Worm (Caenorhabditis elegans) whole organism, mixed stage, embryonic: Measurements from ENCODE around the gene droe-8.

Source experiments
- ces-1 ChIP-seq: fragments of 150-350 bp; optimal IDR thresholded peaks from 2 replicates; lab custom pipeline; 2014; ENCODE audit warnings: missing biosample characterization, missing genetic modification reagents, missing genetic modification characterization
- lsy-2 ChIP-seq: fragments of 150-350 bp; optimal IDR thresholded peaks from 2 replicates; lab custom pipeline; 2014; ENCODE audit warnings: missing biosample characterization, missing genetic modification characterization
- nhr-237 ChIP-seq: fragments of 150-350 bp; optimal IDR thresholded peaks from 2 replicates; lab custom pipeline; 2014; ENCODE audit warnings: missing biosample characterization, missing genetic modification characterization
- tbx-8 ChIP-seq: fragments of 200-800 bp; sonication (Bioruptor generic); optimal IDR thresholded peaks from 2 replicates; lab custom pipeline; 2018; ENCODE audit warnings: mild to moderate bottlenecking, missing genetic modification characterization, moderate library complexity, missing compliant biosample characterization

- TF ChIP-seq ces-1 (GFP tag; lab: Kevin White, UChicago) (no peak), tbx-8 (GFP tag; lab: Kevin White, UChicago) (no peak), lsy-2 (tag; lab: Kevin White, UChicago) (no peak), nhr-237 (tag; lab: Kevin White, UChicago) (no peak)
Observed at ce11 chrV:8732934-8733333, 6.6 kb downstream of the droe-8 start, which contains the start of gene ZC196.4.
